Fruit fly (Drosophila melanogaster) whole organism, embryonic: Measurements from ENCODE around the gene CG33110.

Experiments
- ATbp ChIP-seq: fragments of 200-800 bp; sonication (Bioruptor generic); optimal IDR thresholded peaks from 2 replicates; lab custom pipeline; 2017; ENCODE audit warnings: missing biosample characterization, mild to moderate bottlenecking, missing genetic modification characterization, missing genetic modification reagents
- CG10366 ChIP-seq: fragments of 200-800 bp; sonication (Bioruptor generic); IDR thresholded peaks from 2 replicates; pipeline ENCODE4 v1.3.6; 2022; ENCODE audit warnings: missing biosample characterization, missing genetic modification characterization
- CG10979 ChIP-seq: fragments of 200-800 bp; sonication (Bioruptor generic); optimal IDR thresholded peaks from 2 replicates; lab custom pipeline; 2018; ENCODE audit warnings: missing biosample characterization, mild to moderate bottlenecking, missing genetic modification characterization, moderate library complexity
- CG11085 ChIP-seq: fragments of 200-800 bp; sonication (Bioruptor generic); IDR thresholded peaks from 2 replicates; pipeline ENCODE4 v1.3.6; 2022; ENCODE audit warnings: missing biosample characterization, missing genetic modification characterization
- CG11093 ChIP-seq: fragments of 200-800 bp; sonication (Bioruptor generic); IDR thresholded peaks from 3 replicates; pipeline ENCODE4 v1.3.6; 2022; ENCODE audit warnings: missing biosample characterization, missing genetic modification characterization
- CG12071 ChIP-seq: fragments of 200-800 bp; sonication (Bioruptor generic); optimal IDR thresholded peaks from 3 replicates; lab custom pipeline; 2018; ENCODE audit warnings: missing biosample characterization, mild to moderate bottlenecking, missing genetic modification characterization
- CG15011 ChIP-seq: fragments of 200-800 bp; sonication (Bioruptor generic); optimal IDR thresholded peaks from 3 replicates; lab custom pipeline; 2018; ENCODE audit warnings: missing biosample characterization, mild to moderate bottlenecking, missing genetic modification characterization
- CG15696 ChIP-seq: fragments of 200-800 bp; sonication (Bioruptor generic); optimal IDR thresholded peaks from 2 replicates; lab custom pipeline; 2019; ENCODE audit warnings: missing biosample characterization, mild to moderate bottlenecking, missing genetic modification characterization, moderate library complexity
- CG18011 ChIP-seq: fragments of 200-800 bp; sonication (Bioruptor generic); optimal IDR thresholded peaks from 2 replicates; lab custom pipeline; 2017; ENCODE audit warnings: missing biosample characterization, missing genetic modification characterization, mild to moderate bottlenecking, moderate library complexity, missing genotype
- CG32772 ChIP-seq: fragments of 200-800 bp; sonication (Bioruptor generic); IDR thresholded peaks from 2 replicates; pipeline ENCODE4 v1.3.6; 2022; ENCODE audit warnings: missing biosample characterization, missing genetic modification characterization
- CG3407 ChIP-seq: fragments of 200-800 bp; sonication (Bioruptor generic); optimal IDR thresholded peaks from 2 replicates; lab custom pipeline; 2018; ENCODE audit warnings: missing biosample characterization, mild to moderate bottlenecking, missing genetic modification characterization
- CG34376 ChIP-seq: fragments of 200-800 bp; sonication (Bioruptor generic); optimal IDR thresholded peaks from 2 replicates; lab custom pipeline; 2018; ENCODE audit warnings: missing biosample characterization, mild to moderate bottlenecking, missing genetic modification characterization
- CG4328 ChIP-seq: fragments of 200-800 bp; sonication (Bioruptor generic); optimal IDR thresholded peaks from 3 replicates; lab custom pipeline; 2017; ENCODE audit warnings: missing biosample characterization, missing genetic modification reagents, missing genetic modification characterization
- CG4617 ChIP-seq: fragments of 200-800 bp; sonication (Bioruptor generic); optimal IDR thresholded peaks from 3 replicates; lab custom pipeline; 2016; ENCODE audit warnings: missing biosample characterization, missing genetic modification characterization, borderline replicate concordance
- CG4707 ChIP-seq: fragments of 200-800 bp; sonication (Bioruptor generic); optimal IDR thresholded peaks from 2 replicates; lab custom pipeline; 2018; ENCODE audit warnings: missing biosample characterization, mild to moderate bottlenecking, missing genetic modification characterization, moderate library complexity
- CG6765 ChIP-seq: fragments of 200-800 bp; sonication (Bioruptor generic); optimal IDR thresholded peaks from 3 replicates; lab custom pipeline; 2017; ENCODE audit warnings: missing biosample characterization, mild to moderate bottlenecking, missing genetic modification characterization
- CG6791 ChIP-seq: fragments of 200-800 bp; sonication (Bioruptor generic); IDR thresholded peaks from 3 replicates; pipeline ENCODE4 v1.3.6; 2022; ENCODE audit warnings: missing biosample characterization, missing genetic modification characterization; ENCODE audit not compliant: partially characterized antibody
- CG9797 ChIP-seq: fragments of 200-800 bp; sonication (Bioruptor generic); optimal IDR thresholded peaks from 3 replicates; lab custom pipeline; 2018; ENCODE audit warnings: missing biosample characterization, mild to moderate bottlenecking, missing genetic modification characterization
- CG9932 ChIP-seq: fragments of 200-800 bp; sonication (Bioruptor generic); IDR thresholded peaks from 2 replicates; pipeline ENCODE4 v1.3.6; 2022; ENCODE audit warnings: missing biosample characterization, missing genetic modification characterization
- Dll ChIP-seq: fragments of 200-800 bp; sonication (Bioruptor generic); IDR thresholded peaks from 4 replicates; pipeline ENCODE4 v1.3.6; 2022; ENCODE audit warnings: missing biosample characterization, missing genetic modification characterization; ENCODE audit not compliant: partially characterized antibody
- Elba2 ChIP-seq: fragments of 200-800 bp; sonication (Bioruptor generic); optimal IDR thresholded peaks from 3 replicates; lab custom pipeline; 2016; ENCODE audit warnings: missing biosample characterization, missing genetic modification characterization
- Fer2 ChIP-seq: fragments of 200-800 bp; sonication (Bioruptor generic); optimal IDR thresholded peaks from 2 replicates; lab custom pipeline; 2018; ENCODE audit warnings: missing biosample characterization, mild to moderate bottlenecking, missing genetic modification characterization, moderate library complexity
- Hand ChIP-seq: fragments of 200-800 bp; sonication (Bioruptor generic); optimal IDR thresholded peaks from 2 replicates; lab custom pipeline; 2017; ENCODE audit warnings: mild to moderate bottlenecking, missing biosample characterization, missing genetic modification reagents, missing genetic modification characterization
- Hr39 ChIP-seq: fragments of >200 bp; optimal IDR thresholded peaks from 2 replicates; lab custom pipeline; 2017
- Six4 ChIP-seq: fragments of 200-800 bp; sonication (Bioruptor generic); optimal IDR thresholded peaks from 2 replicates; lab custom pipeline; 2016; ENCODE audit warnings: missing biosample characterization, missing genetic modification characterization
- Usf ChIP-seq: fragments of 200-800 bp; sonication (Bioruptor generic); optimal IDR thresholded peaks from 2 replicates; lab custom pipeline; 2017; ENCODE audit warnings: missing genotype, missing biosample characterization, missing genetic modification characterization
- Xbp1 ChIP-seq: fragments of 200-800 bp; sonication (Bioruptor generic); optimal IDR thresholded peaks from 3 replicates; lab custom pipeline; 2016; ENCODE audit warnings: missing biosample characterization, mild to moderate bottlenecking, missing genetic modification characterization
- aop ChIP-seq: fragments of 200-800 bp; sonication (Bioruptor generic); IDR thresholded peaks from 2 replicates; pipeline ENCODE4 v1.3.6; 2022; ENCODE audit warnings: missing biosample characterization, missing genetic modification characterization
- cg ChIP-seq: fragments of 200-800 bp; sonication (Bioruptor generic); optimal IDR thresholded peaks from 3 replicates; lab custom pipeline; 2019; ENCODE audit warnings: missing biosample characterization, mild to moderate bottlenecking, missing genetic modification characterization, moderate library complexity
- chm ChIP-seq: fragments of 200-800 bp; sonication (Bioruptor generic); IDR thresholded peaks from 2 replicates; pipeline ENCODE4 v1.3.6; 2022; ENCODE audit warnings: missing biosample characterization, missing genetic modification characterization
- fd64A ChIP-seq: fragments of 200-800 bp; sonication (Bioruptor generic); optimal IDR thresholded peaks from 3 replicates; lab custom pipeline; 2018; ENCODE audit warnings: missing biosample characterization, mild to moderate bottlenecking, missing genetic modification characterization
- fu2 ChIP-seq: fragments of 200-800 bp; sonication (Bioruptor generic); optimal IDR thresholded peaks from 2 replicates; lab custom pipeline; 2016; ENCODE audit warnings: missing biosample characterization, missing genetic modification characterization
- gsb-n ChIP-seq: fragments of 200-800 bp; sonication (Bioruptor generic); optimal IDR thresholded peaks from 3 replicates; lab custom pipeline; 2018; ENCODE audit warnings: missing biosample characterization, mild to moderate bottlenecking, missing genetic modification characterization
- hbn ChIP-seq: fragments of 200-800 bp; sonication (Bioruptor generic); IDR thresholded peaks from 2 replicates; pipeline ENCODE4 v1.3.6; 2022; ENCODE audit warnings: missing biosample characterization, missing genetic modification characterization; ENCODE audit not compliant: partially characterized antibody
- hkb ChIP-seq, 2 experiments: fragments of 200-800 bp in 1 of 2; fragments of >200 bp in 1 of 2; sonication (Bioruptor generic) in 1 of 2; IDR thresholded peaks in 1 of 2; optimal IDR thresholded peaks in 1 of 2; 2 replicates each; pipeline versions ENCODE4 v1.3.6 to Lab custom; 2017 to 2022; ENCODE audit warnings: missing biosample characterization in 1 of 2, missing genetic modification characterization in 1 of 2
- luna ChIP-seq: fragments of 200-800 bp; sonication (Bioruptor generic); optimal IDR thresholded peaks from 2 replicates; lab custom pipeline; 2016; ENCODE audit warnings: missing biosample characterization, missing genetic modification characterization
- maf-S ChIP-seq: fragments of 200-800 bp; sonication (Bioruptor generic); optimal IDR thresholded peaks from 2 replicates; lab custom pipeline; 2016; ENCODE audit warnings: missing biosample characterization, missing genetic modification characterization
- nom ChIP-seq: fragments of 200-800 bp; sonication (Bioruptor generic); optimal IDR thresholded peaks from 2 replicates; lab custom pipeline; 2017; ENCODE audit warnings: missing biosample characterization, missing genetic modification characterization, mild to moderate bottlenecking, moderate library complexity, missing genetic modification reagents
- pita ChIP-seq: fragments of 200-800 bp; sonication (Bioruptor generic); optimal IDR thresholded peaks from 2 replicates; lab custom pipeline; 2017; ENCODE audit warnings: missing biosample characterization, mild to moderate bottlenecking, missing genetic modification characterization
- rib ChIP-seq: fragments of 200-800 bp; sonication (Bioruptor generic); IDR thresholded peaks from 2 replicates; pipeline ENCODE4 v1.3.6; 2022; ENCODE audit warnings: missing biosample characterization, missing genetic modification characterization
- row ChIP-seq: fragments of 200-800 bp; sonication (Bioruptor generic); IDR thresholded peaks from 3 replicates; pipeline ENCODE4 v1.3.6; 2022; ENCODE audit warnings: missing biosample characterization, missing genetic modification characterization
- run ChIP-seq: fragments of 200-800 bp; sonication (Bioruptor generic); optimal IDR thresholded peaks from 3 replicates; lab custom pipeline; 2018; ENCODE audit warnings: missing biosample characterization, mild to moderate bottlenecking, missing genetic modification characterization
- sens ChIP-seq: fragments of 200-800 bp; sonication (Bioruptor generic); peaks from one replicate; lab custom pipeline; 2016; ENCODE audit warnings: missing biosample characterization, missing genetic modification characterization
- sima ChIP-seq: fragments of 200-800 bp; sonication (Bioruptor generic); optimal IDR thresholded peaks from 2 replicates; lab custom pipeline; 2016; ENCODE audit warnings: missing biosample characterization, missing genetic modification characterization
- ttk ChIP-seq: fragments of 200-800 bp; sonication (Bioruptor generic); IDR thresholded peaks from 2 replicates; pipeline ENCODE4 v2.1.2; 2022; ENCODE audit warnings: missing biosample characterization, missing genetic modification characterization
- usp ChIP-seq: fragments of >200 bp; optimal IDR thresholded peaks from 2 replicates; lab custom pipeline; 2017; ENCODE audit warnings: missing biosample characterization, missing genetic modification characterization
- wdn ChIP-seq: fragments of 200-800 bp; sonication (Bioruptor generic); IDR thresholded peaks from 2 replicates; pipeline ENCODE4 v1.3.6; 2022; ENCODE audit warnings: missing biosample characterization, missing genetic modification characterization
- zen ChIP-seq: fragments of 200-800 bp; sonication (Bioruptor generic); optimal IDR thresholded peaks from 3 replicates; lab custom pipeline; 2018; ENCODE audit warnings: missing biosample characterization, mild to moderate bottlenecking, missing genetic modification characterization, moderate library complexity
- zen2 ChIP-seq: fragments of 200-800 bp; sonication (Bioruptor generic); IDR thresholded peaks from 3 replicates; pipeline ENCODE4 v1.3.6; 2022; ENCODE audit warnings: missing biosample characterization, missing genetic modification characterization; ENCODE audit not compliant: partially characterized antibody

CG33110 gene

DNA sequence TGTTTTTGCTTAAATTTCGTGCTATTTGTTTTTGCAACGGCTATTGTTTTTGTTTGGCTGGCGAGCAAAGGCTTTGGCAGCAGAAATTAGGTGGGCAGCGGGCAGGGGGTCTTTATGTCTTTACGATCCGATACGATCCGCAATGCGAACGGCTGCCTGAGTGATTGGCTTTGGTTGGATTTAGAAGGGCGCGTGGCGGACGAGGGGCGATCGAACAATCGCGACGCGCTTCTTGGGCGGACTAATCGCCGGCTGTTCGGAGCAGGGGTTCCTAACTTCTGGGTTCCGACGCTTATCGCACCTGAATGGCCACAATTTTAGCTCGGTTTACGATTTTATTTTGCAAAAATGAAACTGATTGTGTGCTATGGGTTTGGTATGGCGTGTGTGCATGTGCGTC lies 42.8 kb upstream of the CG33110 start (continued):
- TF ChIP-seq CG15011: no peak
- peak; percentile 62; the same call in 1 of the 2 replicates for TF ChIP-seq rib (GFP tag; lab: Robert Waterston, UW)
- TF ChIP-seq CG15696 (tag; lab: Kevin White, UChicago): no peak
- TF ChIP-seq CG34376 (GFP tag; lab: Kevin White, UChicago): peak; percentile 59
- TF ChIP-seq sima (GFP tag; lab: Kevin White, UChicago): no peak
- TF ChIP-seq Six4 (GFP tag; lab: Kevin White, UChicago): no peak
- TF ChIP-seq run (tag; lab: Kevin White, UChicago): no peak

DNA sequence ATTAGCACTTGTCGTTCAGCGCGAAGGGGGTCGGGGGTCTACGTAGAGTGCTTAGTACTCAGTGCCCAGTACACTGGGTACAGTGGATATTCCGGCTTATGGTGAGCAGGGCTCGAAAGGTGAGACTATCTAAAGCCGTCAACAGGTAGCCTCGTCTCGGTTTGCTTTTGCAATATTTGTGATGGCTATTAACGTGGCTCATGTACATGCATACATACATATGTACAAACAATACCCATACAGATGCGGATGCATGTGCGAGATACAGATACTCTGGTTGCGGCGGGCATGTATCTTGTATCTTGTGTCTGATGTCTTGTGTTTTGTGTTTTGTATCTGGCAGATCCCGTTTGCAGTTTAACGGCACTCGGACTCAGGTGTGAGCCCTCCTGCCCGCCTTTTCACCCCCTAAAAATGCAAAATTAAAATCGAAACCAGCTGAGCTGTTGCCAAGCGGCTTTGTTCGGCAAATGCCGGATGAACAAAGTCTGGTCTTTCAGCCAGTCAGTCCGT lies 42.3 kb upstream of the CG33110 start:
- no peak for TF ChIP-seq Hr39
- TF ChIP-seq sens (GFP tag; lab: Kevin White, UChicago): no peak
- TF ChIP-seq pita (GFP tag; lab: Kevin White, UChicago): no peak
- TF ChIP-seq CG6765 (GFP tag; lab: Kevin White, UChicago): no peak
- TF ChIP-seq aop (GFP tag; lab: Robert Waterston, UW): no peak
- no peak for TF ChIP-seq CG10366 (GFP tag; lab: Robert Waterston, UW)
- TF ChIP-seq zen (tag; lab: Kevin White, UChicago): peak; percentile 16
- peak; percentile 64 for TF ChIP-seq CG18011
- TF ChIP-seq usp (GFP tag; lab: Kevin White, UChicago): no peak
- no peak for TF ChIP-seq chm
- no peak for TF ChIP-seq luna (GFP tag; lab: Kevin White, UChicago)
- no peak for TF ChIP-seq CG4617 (GFP tag; lab: Kevin White, UChicago)
- no peak for TF ChIP-seq hbn (GFP tag; lab: Robert Waterston, UW)
- no peak for TF ChIP-seq CG3407 (GFP tag; lab: Kevin White, UChicago)
- no peak for TF ChIP-seq maf-S (GFP tag; lab: Kevin White, UChicago)
- no peak for TF ChIP-seq wdn (GFP tag; lab: Robert Waterston, UW)
- TF ChIP-seq CG11085: no peak
- TF ChIP-seq nom (GFP tag; lab: Kevin White, UChicago): peak; percentile 18
- no peak for TF ChIP-seq fd64A (GFP tag; lab: Kevin White, UChicago)
- no peak for TF ChIP-seq row (GFP tag; lab: Robert Waterston, UW)
- TF ChIP-seq Xbp1 (GFP tag; lab: Kevin White, UChicago): no peak
- no peak for TF ChIP-seq zen2 (GFP tag; lab: Robert Waterston, UW)
- TF ChIP-seq ATbp (GFP tag; lab: Kevin White, UChicago): no peak
- no peak for TF ChIP-seq CG9797 (GFP tag; lab: Kevin White, UChicago)
- no peak for TF ChIP-seq fu2 (GFP tag; lab: Kevin White, UChicago)
- 0 out of 2 replicates have a peak, but pooled peaks have one; percentile 13 for TF ChIP-seq ttk (GFP tag; lab: Robert Waterston, UW)
- TF ChIP-seq cg (GFP tag; lab: Kevin White, UChicago): peak; percentile 47
- TF ChIP-seq CG32772: no peak
- peak; percentile 9 for TF ChIP-seq CG34376 (GFP tag; lab: Kevin White, UChicago)
- no peak for TF ChIP-seq CG4707 (GFP tag; lab: Kevin White, UChicago)
- no peak for TF ChIP-seq CG4328
- no peak for TF ChIP-seq Hand (GFP tag; lab: Kevin White, UChicago)
- TF ChIP-seq Dll (GFP tag; lab: Robert Waterston, UW): no peak
- no peak for TF ChIP-seq gsb-n (tag; lab: Kevin White, UChicago)
- TF ChIP-seq Elba2 (GFP tag; lab: Kevin White, UChicago): no peak
- TF ChIP-seq Fer2 (tag; lab: Kevin White, UChicago): no peak
- TF ChIP-seq Usf (GFP tag; lab: Kevin White, UChicago): no peak
- no peak for TF ChIP-seq CG9932
- TF ChIP-seq CG11093 (GFP tag; lab: Robert Waterston, UW): no peak
- TF ChIP-seq CG12071: peak; percentile 9
- no peak for TF ChIP-seq hkb (optimal IDR thresholded peaks at IDR 0.05; lab: Kevin White, UChicago)
- TF ChIP-seq hkb (GFP tag; IDR thresholded peaks at IDR 0.05; lab: Robert Waterston, UW): 0 out of 2 replicates have a peak, but pooled peaks have one; percentile 12
- no peak for TF ChIP-seq CG6791 (GFP tag; lab: Robert Waterston, UW)
- TF ChIP-seq CG10979: no peak
